Fruit fly (Drosophila melanogaster) S2 (cell line): ENCODE measurements around the gene CG11267.

ENCODE experiments used
- CG8478 ChIP-seq: fragments of >200 bp; optimal IDR thresholded peaks from 2 replicates; lab custom pipeline; 2018
- CTCF ChIP-seq, 2 experiments: fragments of >200 bp; optimal IDR thresholded peaks; 2 replicates each; lab custom pipeline; 2018

dm6 chr3L:13046758-13047157 lies 30.9 kb downstream of the CG11267 start, which contains the start of gene CG11279:
- TF ChIP-seq CG8478 (lab: Kevin White, UChicago) (no peak), CTCF (optimal IDR thresholded peaks at IDR 0.05; lab: Kevin White, UChicago) (no peak)
